Worm (Caenorhabditis elegans): ENCODE data around the gene dve-1.

DNA sequence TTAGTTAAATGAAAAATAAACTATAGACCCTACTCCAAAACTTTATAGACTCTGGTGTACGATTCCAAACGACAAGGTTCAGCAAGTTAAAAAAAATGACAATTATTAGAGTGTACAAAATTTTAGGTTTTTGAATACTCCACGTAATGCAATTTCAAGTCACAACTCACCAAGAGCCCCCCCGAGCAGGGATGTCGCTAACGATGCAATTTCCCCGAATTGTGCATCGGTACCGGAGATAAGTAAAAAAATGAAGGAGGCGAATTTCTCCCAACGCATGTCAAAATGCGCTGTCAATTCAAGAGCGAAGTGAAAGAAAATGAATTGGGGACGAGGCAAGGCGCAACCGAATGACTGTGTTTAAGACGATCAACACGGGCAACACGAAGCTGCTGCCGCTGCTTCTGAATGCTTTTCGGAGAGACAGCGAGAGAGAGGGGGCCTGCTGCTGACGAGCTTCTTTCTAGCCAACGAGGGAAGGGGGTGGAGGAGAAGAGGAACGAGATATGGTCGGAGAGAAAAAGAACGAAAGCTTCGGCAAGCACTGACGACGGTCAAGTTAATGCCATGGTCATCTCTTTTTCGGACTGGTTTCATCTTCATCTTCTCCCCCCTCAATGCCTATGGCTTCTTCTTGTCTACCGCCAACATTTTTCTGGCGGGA is 23.7 kb upstream of the dve-1 start, which contains the start of gene abu-12:
- no peak for TF ChIP-seq fos-1 (tag; optimal IDR thresholded peaks at IDR 0.05)
- TF ChIP-seq nhr-25 (tag; optimal IDR thresholded peaks at IDR 0.05): peak; percentile 55
- TF ChIP-seq sea-2 (GFP tag; optimal IDR thresholded peaks at IDR 0.05): no peak
- TF ChIP-seq aly-2 (tag; optimal IDR thresholded peaks at IDR 0.05): no peak
- no peak for TF ChIP-seq nhr-11 (tag; optimal IDR thresholded peaks at IDR 0.05)
- TF ChIP-seq lin-39 (tag; optimal IDR thresholded peaks at IDR 0.05): no peak
- TF ChIP-seq pqm-1 (tag; optimal IDR thresholded peaks at IDR 0.05): no peak
- no peak for TF ChIP-seq nfya-1 (tag; optimal IDR thresholded peaks at IDR 0.05; ENCODE audit: insufficient read depth)
- TF ChIP-seq nhr-237 (tag; optimal IDR thresholded peaks at IDR 0.05): no peak

All from whole organism, L3 larva.